Worm (Caenorhabditis elegans) whole organism, mixed stage, embryonic: ENCODE results near the gene Y53C12A.8.

Source experiments
- blmp-1 ChIP-seq: fragments of 150-350 bp; optimal IDR thresholded peaks from 2 replicates; lab custom pipeline; 2014; ENCODE audit warnings: missing biosample characterization, missing genetic modification characterization
- ceh-83 ChIP-seq: fragments of 200-800 bp; sonication (Bioruptor generic); optimal IDR thresholded peaks from 2 replicates; lab custom pipeline; 2018; ENCODE audit warnings: mild to moderate bottlenecking, missing genetic modification characterization, missing compliant biosample characterization
- lin-32 ChIP-seq: fragments of 200-800 bp; sonication (Bioruptor generic); optimal IDR thresholded peaks from 2 replicates; lab custom pipeline; 2018; ENCODE audit warnings: mild to moderate bottlenecking, missing genetic modification characterization, missing compliant biosample characterization
- lsy-2 ChIP-seq: fragments of 150-350 bp; optimal IDR thresholded peaks from 2 replicates; lab custom pipeline; 2014; ENCODE audit warnings: missing biosample characterization, missing genetic modification characterization
- mep-1 ChIP-seq: fragments of 150-350 bp; optimal IDR thresholded peaks from 2 replicates; lab custom pipeline; 2017; ENCODE audit warnings: missing biosample characterization, missing genetic modification reagents, missing genetic modification characterization, inconsistent platforms
- nhr-237 ChIP-seq: fragments of 150-350 bp; optimal IDR thresholded peaks from 2 replicates; lab custom pipeline; 2014; ENCODE audit warnings: missing biosample characterization, missing genetic modification characterization
- nhr-76 ChIP-seq: sonication (generic microtip); optimal IDR thresholded peaks from 2 replicates; lab custom pipeline; 2017; ENCODE audit warnings: missing biosample characterization, missing genetic modification characterization
- snpc-4 ChIP-seq: fragments of 150-350 bp; optimal IDR thresholded peaks from 2 replicates; lab custom pipeline; 2014; ENCODE audit warnings: missing biosample characterization, missing genetic modification characterization
- zip-8 ChIP-seq: fragments of 150-350 bp; optimal IDR thresholded peaks from 2 replicates; lab custom pipeline; 2014; ENCODE audit warnings: missing biosample characterization, missing genetic modification characterization

DNA sequence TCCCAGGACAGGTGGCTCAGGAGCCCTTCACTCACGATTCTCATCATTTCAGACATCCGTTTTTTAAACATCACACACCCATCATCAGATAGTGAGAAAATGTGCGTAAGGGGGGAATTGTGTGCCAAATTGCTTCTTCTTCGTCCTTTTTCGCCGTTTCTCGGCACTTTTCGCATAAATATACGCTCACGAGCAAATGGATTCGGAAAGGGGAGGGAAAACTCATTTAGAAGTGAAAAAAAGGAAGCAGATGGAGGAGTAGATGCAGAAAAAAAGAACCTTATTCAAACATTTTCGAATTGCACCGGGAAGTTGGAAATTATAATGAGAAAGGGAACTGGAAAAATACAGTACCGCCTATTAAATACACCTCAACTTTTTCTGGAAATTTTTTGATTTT is 18.2 kb downstream of the Y53C12A.8 start:
- no peak for TF ChIP-seq lsy-2
- no peak for TF ChIP-seq ceh-83
- TF ChIP-seq nhr-76 (tag; lab: Kevin White, UChicago): no peak
- TF ChIP-seq mep-1 (tag; lab: Kevin White, UChicago): no peak
- no peak for TF ChIP-seq snpc-4 (tag; lab: Kevin White, UChicago)
- TF ChIP-seq blmp-1 (tag; lab: Kevin White, UChicago): no peak
- TF ChIP-seq lin-32 (GFP tag; lab: Kevin White, UChicago): no peak
- no peak for TF ChIP-seq zip-8 (tag; lab: Kevin White, UChicago)
- no peak for TF ChIP-seq nhr-237 (tag; lab: Kevin White, UChicago)
